Fruit fly (Drosophila melanogaster) whole organism, embryonic: ENCODE results near the gene CG17190.

Experiments used
- Abd-B ChIP-seq: fragments of 200-800 bp; sonication (Bioruptor generic); optimal IDR thresholded peaks from 2 replicates; lab custom pipeline; 2018; ENCODE audit warnings: missing biosample characterization, mild to moderate bottlenecking, missing genetic modification characterization, moderate library complexity
- Aef1 ChIP-seq: fragments of 200-800 bp; sonication (Bioruptor generic); IDR thresholded peaks from 3 replicates; pipeline ENCODE4 v1.3.6; 2022; ENCODE audit warnings: missing biosample characterization, missing genetic modification characterization
- Atf-2 ChIP-seq: fragments of 200-800 bp; sonication (Bioruptor generic); optimal IDR thresholded peaks from 2 replicates; lab custom pipeline; 2016; ENCODE audit warnings: missing biosample characterization, missing genetic modification characterization
- CG10267 ChIP-seq: fragments of 200-800 bp; sonication (Bioruptor generic); optimal IDR thresholded peaks from 2 replicates; lab custom pipeline; 2018; ENCODE audit warnings: missing biosample characterization, mild to moderate bottlenecking, missing genetic modification characterization, moderate library complexity
- CG13775 ChIP-seq: fragments of 200-800 bp; sonication (Bioruptor generic); optimal IDR thresholded peaks from 3 replicates; lab custom pipeline; 2017; ENCODE audit warnings: missing biosample characterization, mild to moderate bottlenecking, missing genetic modification characterization
- CG14014 ChIP-seq: fragments of 200-800 bp; sonication (Bioruptor generic); IDR thresholded peaks from 2 replicates; pipeline ENCODE4 v1.3.6; 2022; ENCODE audit warnings: missing biosample characterization, missing genetic modification characterization
- CG14050 ChIP-seq: fragments of 200-800 bp; sonication (Bioruptor generic); IDR thresholded peaks from 3 replicates; pipeline ENCODE4 v1.3.6; 2022; ENCODE audit warnings: missing biosample characterization, missing genetic modification characterization
- CG14710 ChIP-seq: fragments of 200-800 bp; sonication (Bioruptor generic); optimal IDR thresholded peaks from 3 replicates; lab custom pipeline; 2019; ENCODE audit warnings: missing biosample characterization, mild to moderate bottlenecking, missing genetic modification characterization, moderate library complexity
- CG16813 ChIP-seq: fragments of 200-800 bp; sonication (Bioruptor generic); IDR thresholded peaks from 3 replicates; pipeline ENCODE4 v1.3.6; 2022; ENCODE audit warnings: missing biosample characterization, missing genetic modification characterization; ENCODE audit not compliant: partially characterized antibody
- CG17802 ChIP-seq: fragments of 200-800 bp; sonication (Bioruptor generic); optimal IDR thresholded peaks from 2 replicates; lab custom pipeline; 2018; ENCODE audit warnings: missing biosample characterization, mild to moderate bottlenecking, missing genetic modification characterization, moderate library complexity
- CG17829 ChIP-seq: fragments of 200-800 bp; optimal IDR thresholded peaks from 2 replicates; lab custom pipeline; 2019; ENCODE audit warnings: missing biosample characterization, mild to moderate bottlenecking, missing genetic modification characterization, moderate library complexity
- CG30403 ChIP-seq: fragments of 200-800 bp; sonication (Bioruptor generic); optimal IDR thresholded peaks from 3 replicates; lab custom pipeline; 2016; ENCODE audit warnings: missing biosample characterization, missing genetic modification characterization
- CG32767 ChIP-seq: fragments of 200-800 bp; sonication (Bioruptor generic); IDR thresholded peaks from 2 replicates; pipeline ENCODE4 v1.3.6; 2022; ENCODE audit warnings: missing biosample characterization, missing genetic modification characterization
- CG32772 ChIP-seq: fragments of 200-800 bp; sonication (Bioruptor generic); IDR thresholded peaks from 2 replicates; pipeline ENCODE4 v1.3.6; 2022; ENCODE audit warnings: missing biosample characterization, missing genetic modification characterization
- CG4617 ChIP-seq: fragments of 200-800 bp; sonication (Bioruptor generic); optimal IDR thresholded peaks from 3 replicates; lab custom pipeline; 2016; ENCODE audit warnings: missing biosample characterization, missing genetic modification characterization, borderline replicate concordance
- CG9609 ChIP-seq: fragments of 200-800 bp; sonication (Bioruptor generic); optimal IDR thresholded peaks from 3 replicates; lab custom pipeline; 2016; ENCODE audit warnings: missing biosample characterization, missing genetic modification characterization
- CG9797 ChIP-seq: fragments of 200-800 bp; sonication (Bioruptor generic); optimal IDR thresholded peaks from 3 replicates; lab custom pipeline; 2018; ENCODE audit warnings: missing biosample characterization, mild to moderate bottlenecking, missing genetic modification characterization
- Doc3 ChIP-seq: fragments of 200-800 bp; sonication (Bioruptor generic); IDR thresholded peaks from 3 replicates; pipeline ENCODE4 v1.3.6; 2022; ENCODE audit warnings: missing biosample characterization, missing genetic modification characterization; ENCODE audit not compliant: partially characterized antibody
- Dp ChIP-seq: fragments of 200-800 bp; sonication (Bioruptor generic); optimal IDR thresholded peaks from 2 replicates; lab custom pipeline; 2018; ENCODE audit warnings: missing biosample characterization, mild to moderate bottlenecking, missing genetic modification characterization, moderate library complexity
- Eip74EF ChIP-seq, 2 experiments: fragments of 200-800 bp in 1 of 2; fragments of >200 bp in 1 of 2; sonication (Bioruptor generic) in 1 of 2; optimal IDR thresholded peaks; 2 replicates each; lab custom pipeline; 2017 to 2019; ENCODE audit warnings: missing biosample characterization in 2 of 2, missing genetic modification characterization in 2 of 2, mild to moderate bottlenecking in 1 of 2, moderate library complexity in 1 of 2
- Elba2 ChIP-seq: fragments of 200-800 bp; sonication (Bioruptor generic); optimal IDR thresholded peaks from 3 replicates; lab custom pipeline; 2016; ENCODE audit warnings: missing biosample characterization, missing genetic modification characterization
- Fer3 ChIP-seq: fragments of 200-800 bp; sonication (Bioruptor generic); optimal IDR thresholded peaks from 2 replicates; lab custom pipeline; 2018; ENCODE audit warnings: missing biosample characterization, mild to moderate bottlenecking, missing genetic modification characterization, moderate library complexity
- Hmr ChIP-seq: fragments of 200-800 bp; sonication (Bioruptor generic); optimal IDR thresholded peaks from 3 replicates; lab custom pipeline; 2017; ENCODE audit warnings: mild to moderate bottlenecking, missing biosample characterization, missing genetic modification reagents, missing genetic modification characterization
- Med ChIP-seq: fragments of 200-800 bp; sonication (Bioruptor generic); peaks from one replicate; lab custom pipeline; 2016; ENCODE audit warnings: missing biosample characterization, missing genetic modification characterization, mild to moderate bottlenecking, inconsistent platforms, moderate library complexity
- Scr ChIP-seq: fragments of 200-800 bp; sonication (Bioruptor generic); IDR thresholded peaks from 2 replicates; pipeline ENCODE4 v1.3.6; 2022; ENCODE audit warnings: missing biosample characterization, missing genetic modification characterization; ENCODE audit not compliant: partially characterized antibody
- amos ChIP-seq: fragments of 200-800 bp; sonication (Bioruptor generic); IDR thresholded peaks from 2 replicates; pipeline ENCODE4 v1.3.6; 2022; ENCODE audit warnings: missing biosample characterization, missing genetic modification characterization; ENCODE audit not compliant: partially characterized antibody
- az2 ChIP-seq: fragments of 200-800 bp; sonication (Bioruptor generic); optimal IDR thresholded peaks from 3 replicates; lab custom pipeline; 2016; ENCODE audit warnings: missing biosample characterization, missing genetic modification characterization
- bab2 ChIP-seq: fragments of 200-800 bp; sonication (Bioruptor generic); optimal IDR thresholded peaks from 2 replicates; lab custom pipeline; 2016; ENCODE audit warnings: missing biosample characterization, missing genetic modification characterization
- bcd ChIP-seq: fragments of 200-800 bp; sonication (Bioruptor generic); optimal IDR thresholded peaks from 2 replicates; lab custom pipeline; 2017; ENCODE audit warnings: missing biosample characterization, mild to moderate bottlenecking, missing genetic modification characterization
- caup ChIP-seq: fragments of 200-800 bp; sonication (Bioruptor generic); optimal IDR thresholded peaks from 3 replicates; lab custom pipeline; 2017; ENCODE audit warnings: missing biosample characterization, mild to moderate bottlenecking, missing genetic modification characterization, moderate library complexity; ENCODE audit not compliant: severe bottlenecking
- cg ChIP-seq: fragments of 200-800 bp; sonication (Bioruptor generic); optimal IDR thresholded peaks from 3 replicates; lab custom pipeline; 2019; ENCODE audit warnings: missing biosample characterization, mild to moderate bottlenecking, missing genetic modification characterization, moderate library complexity
- cwo ChIP-seq: fragments of 200-800 bp; sonication (Bioruptor generic); optimal IDR thresholded peaks from 3 replicates; lab custom pipeline; 2017; ENCODE audit warnings: missing biosample characterization, missing genetic modification characterization, mild to moderate bottlenecking, moderate library complexity, missing genetic modification reagents
- dpn ChIP-seq, 2 experiments: fragments of 200-800 bp; sonication (Bioruptor generic); optimal IDR thresholded peaks; 3 replicates each; lab custom pipeline; 2016; ENCODE audit warnings: missing biosample characterization in 2 of 2, missing genetic modification characterization in 2 of 2
- en ChIP-seq: fragments of 200-800 bp; sonication (Bioruptor generic); optimal IDR thresholded peaks from 2 replicates; lab custom pipeline; 2016; ENCODE audit warnings: missing biosample characterization, missing genetic modification characterization
- gem ChIP-seq: fragments of 200-800 bp; sonication (Bioruptor generic); optimal IDR thresholded peaks from 2 replicates; lab custom pipeline; 2019; ENCODE audit warnings: missing biosample characterization, mild to moderate bottlenecking, missing genetic modification characterization, moderate library complexity
- gsb ChIP-seq: fragments of 200-800 bp; sonication (Bioruptor generic); IDR thresholded peaks from 2 replicates; pipeline ENCODE4 v1.3.6; 2022; ENCODE audit warnings: missing biosample characterization, missing genetic modification characterization
- ind ChIP-seq: fragments of 200-800 bp; sonication (Bioruptor generic); optimal IDR thresholded peaks from 3 replicates; lab custom pipeline; 2016; ENCODE audit warnings: missing biosample characterization, missing genetic modification characterization
- kah ChIP-seq: fragments of 200-800 bp; sonication (Bioruptor generic); optimal IDR thresholded peaks from 2 replicates; lab custom pipeline; 2018; ENCODE audit warnings: missing biosample characterization, mild to moderate bottlenecking, missing genetic modification characterization
- lilli ChIP-seq: fragments of 200-800 bp; sonication (Bioruptor generic); optimal IDR thresholded peaks from 3 replicates; lab custom pipeline; 2016; ENCODE audit warnings: missing biosample characterization, missing genetic modification characterization
- nerfin-1 ChIP-seq: fragments of 200-800 bp; sonication (Bioruptor generic); optimal IDR thresholded peaks from 3 replicates; lab custom pipeline; 2019; ENCODE audit warnings: missing biosample characterization, mild to moderate bottlenecking, missing genetic modification characterization, moderate library complexity
- prd ChIP-seq, 3 experiments: fragments of >200 bp in 2 of 3; fragments of 200-800 bp in 1 of 3; sonication (Bioruptor generic) in 1 of 3; optimal IDR thresholded peaks in 2 of 3; IDR thresholded peaks in 1 of 3; 2 replicates in 2 of 3; 3 replicates in 1 of 3; pipeline versions ENCODE4 v1.3.6 to Lab custom; 2017 to 2022; ENCODE audit warnings: missing biosample characterization in 1 of 3, missing genetic modification characterization in 1 of 3
- sima ChIP-seq: fragments of 200-800 bp; sonication (Bioruptor generic); optimal IDR thresholded peaks from 2 replicates; lab custom pipeline; 2016; ENCODE audit warnings: missing biosample characterization, missing genetic modification characterization
- so ChIP-seq: fragments of 200-800 bp; sonication (Bioruptor generic); IDR thresholded peaks from 3 replicates; pipeline ENCODE4 v1.3.6; 2022; ENCODE audit warnings: missing biosample characterization, missing genetic modification characterization
- sob ChIP-seq: fragments of 200-800 bp; sonication (Bioruptor generic); IDR thresholded peaks from 2 replicates; pipeline ENCODE4 v1.3.6; 2022; ENCODE audit warnings: missing biosample characterization, missing genetic modification characterization
- sug ChIP-seq: fragments of 200-800 bp; optimal IDR thresholded peaks from 2 replicates; lab custom pipeline; 2019; ENCODE audit warnings: missing biosample characterization, mild to moderate bottlenecking, missing genetic modification characterization, moderate library complexity
- tio ChIP-seq: fragments of 200-800 bp; sonication (Bioruptor generic); optimal IDR thresholded peaks from 2 replicates; lab custom pipeline; 2017; ENCODE audit warnings: missing biosample characterization, missing genetic modification characterization, inconsistent platforms
- vnd ChIP-seq: fragments of 200-800 bp; sonication (Bioruptor generic); IDR thresholded peaks from 3 replicates; pipeline ENCODE4 v1.3.6; 2022; ENCODE audit warnings: missing biosample characterization, missing genetic modification characterization; ENCODE audit not compliant: partially characterized antibody
- wek ChIP-seq: fragments of 200-800 bp; sonication (Bioruptor generic); optimal IDR thresholded peaks from 3 replicates; lab custom pipeline; 2018; ENCODE audit warnings: missing biosample characterization, mild to moderate bottlenecking, missing genetic modification characterization, moderate library complexity
- zf30C ChIP-seq: fragments of 200-800 bp; sonication (Bioruptor generic); optimal IDR thresholded peaks from 3 replicates; lab custom pipeline; 2018; ENCODE audit warnings: missing biosample characterization, mild to moderate bottlenecking, missing genetic modification characterization

Gene CG17190

DNA sequence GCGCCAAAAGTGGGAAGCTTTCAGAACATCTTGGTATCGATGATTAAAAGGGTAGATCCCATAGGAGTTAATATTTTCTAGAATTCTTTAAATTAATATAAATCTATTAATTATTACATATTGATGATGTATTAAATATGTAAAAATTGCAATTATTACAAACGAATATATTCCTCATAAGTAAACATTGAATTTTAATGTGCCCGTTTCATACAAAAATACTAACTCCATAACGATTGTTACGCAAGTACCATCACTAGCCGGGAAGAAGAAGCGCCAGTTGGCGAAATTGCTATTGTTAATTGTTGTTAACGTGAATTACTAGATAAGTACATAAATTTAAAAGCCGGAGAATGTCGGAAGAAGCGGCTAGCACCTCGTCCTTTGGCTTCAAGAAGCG lies 44.2 kb upstream of the CG17190 start, which contains the start of gene mdlc (continued):
- peak; percentile 5 for TF ChIP-seq az2
- TF ChIP-seq CG14710 = peak; percentile 40
- TF ChIP-seq Scr (GFP tag; lab: Robert Waterston, UW) = peak; percentile 71
- TF ChIP-seq ind (GFP tag; lab: Kevin White, UChicago) = peak; percentile 19
- no peak for TF ChIP-seq lilli (GFP tag; lab: Kevin White, UChicago)
- TF ChIP-seq Doc3 (GFP tag; lab: Robert Waterston, UW) = peak; percentile 55; the same call in 2 of the 3 replicates
- TF ChIP-seq CG16813 (GFP tag; lab: Robert Waterston, UW) = peak; percentile 71
- TF ChIP-seq CG9609 (GFP tag; lab: Kevin White, UChicago) = no peak
- no peak for TF ChIP-seq gsb (GFP tag; lab: Robert Waterston, UW)
- peak; percentile 69 for TF ChIP-seq Abd-B
- TF ChIP-seq CG4617 (GFP tag; lab: Kevin White, UChicago) = peak; percentile 29
- TF ChIP-seq CG10267 (tag; lab: Kevin White, UChicago) = peak; percentile 15
- peak; percentile 57 for TF ChIP-seq Dp (GFP tag; lab: Kevin White, UChicago)
- peak; percentile 4 for TF ChIP-seq CG13775 (GFP tag; lab: Kevin White, UChicago)
- no peak for TF ChIP-seq Fer3 (tag; lab: Kevin White, UChicago)
- TF ChIP-seq CG17829 (tag; lab: Kevin White, UChicago) = no peak
- TF ChIP-seq Aef1 = no peak
- TF ChIP-seq CG32767 (GFP tag; lab: Robert Waterston, UW) = no peak
- TF ChIP-seq vnd (GFP tag; lab: Robert Waterston, UW) = peak; percentile 38; the same call in 1 of the 3 replicates
- TF ChIP-seq so (GFP tag; lab: Robert Waterston, UW) = no peak
- no peak for TF ChIP-seq sob
- peak; percentile 61 for TF ChIP-seq amos (GFP tag; lab: Robert Waterston, UW)
- TF ChIP-seq cwo = no peak
- TF ChIP-seq CG14050 (GFP tag; lab: Robert Waterston, UW) = no peak
- no peak for TF ChIP-seq bab2 (GFP tag; lab: Kevin White, UChicago)
- peak in 1 of 2 experiments; percentile 0 for TF ChIP-seq dpn (GFP tag; optimal IDR thresholded peaks at IDR 0.05; lab: Kevin White, UChicago)
- no peak for TF ChIP-seq Atf-2 (GFP tag; lab: Kevin White, UChicago)
- no peak for TF ChIP-seq prd (optimal IDR thresholded peaks at IDR 0.05; lab: Kevin White, UChicago)
- TF ChIP-seq prd (GFP tag; IDR thresholded peaks at IDR 0.05; lab: Robert Waterston, UW) = peak; percentile 33; the same call in 1 of the 3 replicates
- no peak for TF ChIP-seq nerfin-1
- TF ChIP-seq bcd = no peak
- peak; percentile 63 for TF ChIP-seq Med (GFP tag; lab: Kevin White, UChicago)
- TF ChIP-seq cg (GFP tag; lab: Kevin White, UChicago) = no peak
- TF ChIP-seq CG32772 (GFP tag; lab: Robert Waterston, UW) = no peak
- TF ChIP-seq wek (GFP tag; lab: Kevin White, UChicago) = no peak
- TF ChIP-seq gem = peak; percentile 41
- no peak for TF ChIP-seq caup
- TF ChIP-seq kah (GFP tag; lab: Kevin White, UChicago) = no peak
- TF ChIP-seq CG14014 (GFP tag; lab: Robert Waterston, UW) = no peak
- no peak for TF ChIP-seq Eip74EF (GFP tag; optimal IDR thresholded peaks at IDR 0.05; lab: Kevin White, UChicago)
- peak; percentile 39 for TF ChIP-seq sug (tag; lab: Kevin White, UChicago)
- TF ChIP-seq CG17802 (tag; lab: Kevin White, UChicago) = no peak
- peak; percentile 6 for TF ChIP-seq Elba2
- TF ChIP-seq zf30C (GFP tag; lab: Kevin White, UChicago) = no peak
- TF ChIP-seq sima (GFP tag; lab: Kevin White, UChicago) = no peak
- TF ChIP-seq CG30403 (GFP tag; lab: Kevin White, UChicago) = peak; percentile 22
- TF ChIP-seq tio = no peak
- no peak for TF ChIP-seq Hmr (GFP tag; lab: Kevin White, UChicago)
- no peak for TF ChIP-seq en (GFP tag; lab: Kevin White, UChicago)
- TF ChIP-seq CG9797 (GFP tag; lab: Kevin White, UChicago) = peak; percentile 61
